Fruit fly (Drosophila melanogaster) S2 (cell line): ENCODE measurements around the gene GstD1.

ENCODE experiments used
- CG8478 ChIP-seq: fragments of >200 bp; optimal IDR thresholded peaks from 2 replicates; lab custom pipeline; 2018
- CTCF ChIP-seq, 2 experiments: fragments of >200 bp; optimal IDR thresholded peaks; 2 replicates each; lab custom pipeline; 2018

DNA sequence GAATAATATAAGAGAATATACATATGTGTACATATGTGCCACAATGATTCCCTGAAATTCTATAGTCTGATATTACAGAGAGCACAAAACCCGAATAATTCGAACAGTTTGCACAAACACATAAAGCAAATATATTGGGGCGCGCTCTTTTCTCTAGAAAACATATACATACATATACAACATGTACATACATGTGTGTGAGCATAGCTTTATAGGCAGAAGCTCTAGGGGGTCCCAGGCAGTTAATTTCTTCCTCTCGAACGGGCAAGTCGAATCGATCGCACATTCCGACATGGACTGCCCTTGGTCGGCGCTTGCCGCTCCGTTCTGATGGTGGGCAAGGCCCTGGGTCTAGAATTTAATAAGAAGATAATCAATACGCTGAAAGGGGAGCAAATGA is 3.7 kb upstream of the GstD1 start, which contains the start of gene GstD3:
- TF ChIP-seq CG8478 (lab: Kevin White, UChicago) (no peak), CTCF (optimal IDR thresholded peaks at IDR 0.05; lab: Kevin White, UChicago) (no peak)
